Fruit fly (Drosophila melanogaster) whole organism, embryonic: ENCODE results near the gene CG5934.

Experiments used
- CG10565 ChIP-seq: fragments of 200-800 bp; sonication (Bioruptor generic); optimal IDR thresholded peaks from 3 replicates; lab custom pipeline; 2016; ENCODE audit warnings: missing biosample characterization, mild to moderate bottlenecking, missing genetic modification characterization
- CG10654 ChIP-seq: fragments of 200-800 bp; sonication (Bioruptor generic); optimal IDR thresholded peaks from 2 replicates; lab custom pipeline; 2016; ENCODE audit warnings: missing biosample characterization, missing genetic modification characterization
- CG11696 ChIP-seq: fragments of 200-800 bp; sonication (Bioruptor generic); IDR thresholded peaks from 2 replicates; pipeline ENCODE4 v1.3.6; 2022; ENCODE audit warnings: missing biosample characterization, missing genetic modification characterization
- CG12155 ChIP-seq: fragments of 200-800 bp; sonication (Bioruptor generic); optimal IDR thresholded peaks from 3 replicates; lab custom pipeline; 2016; ENCODE audit warnings: missing biosample characterization, missing genetic modification characterization
- CG13424 ChIP-seq: fragments of 200-800 bp; sonication (Bioruptor generic); optimal IDR thresholded peaks from 2 replicates; lab custom pipeline; 2019; ENCODE audit warnings: missing biosample characterization, mild to moderate bottlenecking, missing genetic modification characterization, moderate library complexity
- CG14965 ChIP-seq: fragments of 200-800 bp; sonication (Bioruptor generic); optimal IDR thresholded peaks from 2 replicates; lab custom pipeline; 2016; ENCODE audit warnings: missing biosample characterization, missing genetic modification characterization, borderline replicate concordance
- CG15479 ChIP-seq: fragments of 200-800 bp; sonication (Bioruptor generic); optimal IDR thresholded peaks from 3 replicates; lab custom pipeline; 2019; ENCODE audit warnings: missing biosample characterization, mild to moderate bottlenecking, missing genetic modification characterization, moderate library complexity
- CG18262 ChIP-seq: fragments of 200-800 bp; optimal IDR thresholded peaks from 3 replicates; lab custom pipeline; 2019; ENCODE audit warnings: missing biosample characterization, mild to moderate bottlenecking, missing genetic modification characterization, moderate library complexity
- CG2202 ChIP-seq: fragments of 200-800 bp; sonication (Bioruptor generic); optimal IDR thresholded peaks from 2 replicates; lab custom pipeline; 2018; ENCODE audit warnings: missing biosample characterization, mild to moderate bottlenecking, missing genetic modification characterization
- CG2678 ChIP-seq: fragments of 200-800 bp; sonication (Bioruptor generic); optimal IDR thresholded peaks from 3 replicates; lab custom pipeline; 2019; ENCODE audit warnings: missing biosample characterization, mild to moderate bottlenecking, missing genetic modification characterization, moderate library complexity
- CG2712 ChIP-seq: fragments of 200-800 bp; optimal IDR thresholded peaks from 3 replicates; lab custom pipeline; 2019; ENCODE audit warnings: missing biosample characterization, mild to moderate bottlenecking, missing genetic modification characterization, moderate library complexity
- CG3065 ChIP-seq: fragments of 200-800 bp; sonication (Bioruptor generic); optimal IDR thresholded peaks from 2 replicates; lab custom pipeline; 2016; ENCODE audit warnings: missing biosample characterization, missing genetic modification characterization
- CG31388 ChIP-seq: fragments of 200-800 bp; sonication (Bioruptor generic); optimal IDR thresholded peaks from 2 replicates; lab custom pipeline; 2016; ENCODE audit warnings: missing biosample characterization, missing genetic modification characterization
- CG3163 ChIP-seq: fragments of 200-800 bp; sonication (Bioruptor generic); optimal IDR thresholded peaks from 3 replicates; lab custom pipeline; 2016; ENCODE audit warnings: missing biosample characterization, missing genetic modification characterization
- CG4424 ChIP-seq: fragments of 200-800 bp; sonication (Bioruptor generic); optimal IDR thresholded peaks from 3 replicates; lab custom pipeline; 2016; ENCODE audit warnings: missing biosample characterization, missing genetic modification characterization
- CG4820 ChIP-seq: fragments of 200-800 bp; sonication (Bioruptor generic); optimal IDR thresholded peaks from 3 replicates; lab custom pipeline; 2016; ENCODE audit warnings: missing biosample characterization, missing genetic modification characterization
- CG7745 ChIP-seq: fragments of 200-800 bp; sonication (Bioruptor generic); optimal IDR thresholded peaks from 2 replicates; lab custom pipeline; 2018; ENCODE audit warnings: missing biosample characterization, mild to moderate bottlenecking, missing genetic modification characterization, moderate library complexity
- CG9437 ChIP-seq: fragments of 200-800 bp; sonication (Bioruptor generic); optimal IDR thresholded peaks from 2 replicates; lab custom pipeline; 2018; ENCODE audit warnings: missing biosample characterization, mild to moderate bottlenecking, missing genetic modification characterization
- CkIIα-i1 ChIP-seq: fragments of 200-800 bp; sonication (Bioruptor generic); IDR thresholded peaks from 2 replicates; pipeline ENCODE4 v1.3.6; 2022; ENCODE audit warnings: missing biosample characterization, missing genetic modification characterization
- CoRest ChIP-seq: fragments of 200-800 bp; sonication (Bioruptor generic); optimal IDR thresholded peaks from 3 replicates; lab custom pipeline; 2018; ENCODE audit warnings: missing biosample characterization, mild to moderate bottlenecking, missing genetic modification characterization, moderate library complexity
- CrebB ChIP-seq: fragments of 200-800 bp; sonication (Bioruptor generic); optimal IDR thresholded peaks from 3 replicates; lab custom pipeline; 2018; ENCODE audit warnings: missing biosample characterization, mild to moderate bottlenecking, missing genetic modification characterization
- Doc3 ChIP-seq: fragments of 200-800 bp; sonication (Bioruptor generic); IDR thresholded peaks from 3 replicates; pipeline ENCODE4 v1.3.6; 2022; ENCODE audit warnings: missing biosample characterization, missing genetic modification characterization; ENCODE audit not compliant: partially characterized antibody
- Dref ChIP-seq: fragments of 200-800 bp; sonication (Bioruptor generic); IDR thresholded peaks from 2 replicates; pipeline ENCODE4 v1.3.6; 2022; ENCODE audit warnings: missing biosample characterization, missing genetic modification characterization
- H15 ChIP-seq: fragments of 200-800 bp; sonication (Bioruptor generic); IDR thresholded peaks from 3 replicates; pipeline ENCODE4 v1.3.6; 2022; ENCODE audit warnings: missing biosample characterization, missing genetic modification characterization
- HmgZ ChIP-seq: fragments of 200-800 bp; sonication (Bioruptor generic); optimal IDR thresholded peaks from 2 replicates; lab custom pipeline; 2018; ENCODE audit warnings: missing biosample characterization, mild to moderate bottlenecking, missing genetic modification characterization
- Neu2 ChIP-seq: fragments of 200-800 bp; sonication (Bioruptor generic); optimal IDR thresholded peaks from 3 replicates; lab custom pipeline; 2016; ENCODE audit warnings: missing biosample characterization, missing genetic modification characterization, borderline replicate concordance
- Side ChIP-seq: fragments of 200-800 bp; sonication (Bioruptor generic); optimal IDR thresholded peaks from 2 replicates; lab custom pipeline; 2016; ENCODE audit warnings: missing biosample characterization, missing genetic modification characterization
- Sin3A ChIP-seq: fragments of >200 bp; optimal IDR thresholded peaks from 2 replicates; lab custom pipeline; 2018
- Sox102F ChIP-seq: fragments of 200-800 bp; sonication (Bioruptor generic); optimal IDR thresholded peaks from 2 replicates; lab custom pipeline; 2018; ENCODE audit warnings: missing biosample characterization, mild to moderate bottlenecking, missing genetic modification characterization, moderate library complexity
- amos ChIP-seq: fragments of 200-800 bp; sonication (Bioruptor generic); IDR thresholded peaks from 2 replicates; pipeline ENCODE4 v1.3.6; 2022; ENCODE audit warnings: missing biosample characterization, missing genetic modification characterization; ENCODE audit not compliant: partially characterized antibody
- ap ChIP-seq: fragments of 200-800 bp; sonication (Bioruptor generic); IDR thresholded peaks from 2 replicates; pipeline ENCODE4 v1.3.6; 2022; ENCODE audit warnings: missing biosample characterization, missing genetic modification characterization
- ara ChIP-seq: fragments of 200-800 bp; sonication (Bioruptor generic); IDR thresholded peaks from 2 replicates; pipeline ENCODE4 v1.3.6; 2022; ENCODE audit warnings: missing biosample characterization, missing genetic modification characterization
- br ChIP-seq: fragments of >200 bp; optimal IDR thresholded peaks from 2 replicates; lab custom pipeline; 2017
- danr ChIP-seq: fragments of 200-800 bp; sonication (Bioruptor generic); IDR thresholded peaks from 2 replicates; pipeline ENCODE4 v1.3.6; 2022; ENCODE audit warnings: missing biosample characterization, missing genetic modification characterization
- disco-r ChIP-seq: fragments of 200-800 bp; sonication (Bioruptor generic); optimal IDR thresholded peaks from 2 replicates; lab custom pipeline; 2016; ENCODE audit warnings: missing biosample characterization, missing genetic modification characterization
- en ChIP-seq: fragments of 200-800 bp; sonication (Bioruptor generic); optimal IDR thresholded peaks from 2 replicates; lab custom pipeline; 2016; ENCODE audit warnings: missing biosample characterization, missing genetic modification characterization
- gsb ChIP-seq: fragments of 200-800 bp; sonication (Bioruptor generic); IDR thresholded peaks from 2 replicates; pipeline ENCODE4 v1.3.6; 2022; ENCODE audit warnings: missing biosample characterization, missing genetic modification characterization
- hb ChIP-seq: fragments of 200-800 bp; sonication (Bioruptor generic); IDR thresholded peaks from 3 replicates; pipeline ENCODE4 v1.3.6; 2022; ENCODE audit warnings: missing biosample characterization, missing genetic modification characterization; ENCODE audit not compliant: partially characterized antibody
- jumu ChIP-seq: fragments of 200-800 bp; sonication (Bioruptor generic); optimal IDR thresholded peaks from 3 replicates; lab custom pipeline; 2016; ENCODE audit warnings: missing biosample characterization, missing genetic modification characterization
- knrl ChIP-seq: fragments of 200-800 bp; sonication (Bioruptor generic); IDR thresholded peaks from 3 replicates; pipeline ENCODE4 v1.3.6; 2022; ENCODE audit warnings: missing biosample characterization, missing genetic modification characterization; ENCODE audit not compliant: partially characterized antibody
- lmd ChIP-seq: fragments of 200-800 bp; sonication (Bioruptor generic); IDR thresholded peaks from 2 replicates; pipeline ENCODE4 v1.3.6; 2022; ENCODE audit warnings: missing biosample characterization, missing genetic modification characterization
- maf-S ChIP-seq: fragments of 200-800 bp; sonication (Bioruptor generic); optimal IDR thresholded peaks from 2 replicates; lab custom pipeline; 2016; ENCODE audit warnings: missing biosample characterization, missing genetic modification characterization
- odd ChIP-seq: fragments of 200-800 bp; sonication (Bioruptor generic); optimal IDR thresholded peaks from 2 replicates; lab custom pipeline; 2017; ENCODE audit warnings: missing biosample characterization, mild to moderate bottlenecking, missing genetic modification characterization
- peb ChIP-seq: fragments of 200-800 bp; sonication (Bioruptor generic); IDR thresholded peaks from 2 replicates; pipeline ENCODE4 v1.3.6; 2022; ENCODE audit warnings: missing biosample characterization, missing genetic modification characterization
- pnt ChIP-seq: fragments of 200-800 bp; sonication (Bioruptor generic); optimal IDR thresholded peaks from 3 replicates; lab custom pipeline; 2016; ENCODE audit warnings: missing biosample characterization, missing genetic modification characterization
- sim ChIP-seq: fragments of 200-800 bp; sonication (Bioruptor generic); IDR thresholded peaks from 2 replicates; pipeline ENCODE4 v1.3.6; 2022; ENCODE audit warnings: missing biosample characterization, missing genetic modification characterization
- sna ChIP-seq: fragments of 200-800 bp; sonication (Bioruptor generic); IDR thresholded peaks from 2 replicates; pipeline ENCODE4 v1.3.6; 2022; ENCODE audit warnings: missing biosample characterization, missing genetic modification characterization; ENCODE audit not compliant: partially characterized antibody
- so ChIP-seq: fragments of 200-800 bp; sonication (Bioruptor generic); IDR thresholded peaks from 3 replicates; pipeline ENCODE4 v1.3.6; 2022; ENCODE audit warnings: missing biosample characterization, missing genetic modification characterization
- tgo ChIP-seq: fragments of 200-800 bp; sonication (Bioruptor generic); IDR thresholded peaks from 3 replicates; pipeline ENCODE4 v1.3.6; 2022; ENCODE audit warnings: missing biosample characterization, missing genetic modification characterization
- ttk ChIP-seq: fragments of 200-800 bp; sonication (Bioruptor generic); IDR thresholded peaks from 2 replicates; pipeline ENCODE4 v2.1.2; 2022; ENCODE audit warnings: missing biosample characterization, missing genetic modification characterization

CG5934 gene

dm6 chr3R:27238438-27239301 lies 34.8 kb upstream of the CG5934 start, which contains the start of the genes CG31064 and PolA2 (continued):
- TF ChIP-seq CrebB (tag; lab: Kevin White, UChicago) (peak; percentile 42), CG18262 (no peak), CkIIα-i1 (GFP tag; lab: Robert Waterston, UW) (no peak), ttk (GFP tag; lab: Robert Waterston, UW) (no peak), tgo (GFP tag; lab: Robert Waterston, UW) (no peak), sim (no peak), HmgZ (tag; lab: Kevin White, UChicago) (peak; percentile 71), hb (GFP tag; lab: Robert Waterston, UW) (peak; percentile 89), gsb (GFP tag; lab: Robert Waterston, UW) (no peak), CG3065 (GFP tag; lab: Kevin White, UChicago) (no peak), CG7745 (tag; lab: Kevin White, UChicago) (no peak), en (GFP tag; lab: Kevin White, UChicago) (no peak), Dref (peak; percentile 98), CG4424 (GFP tag; lab: Kevin White, UChicago) (no peak), CG11696 (no peak), odd (GFP tag; lab: Kevin White, UChicago) (no peak), ara (GFP tag; lab: Robert Waterston, UW) (0 out of 2 replicates have a peak, but pooled peaks have one; percentile 35), CG31388 (no peak), br (lab: Kevin White, UChicago) (no peak), danr (GFP tag; lab: Robert Waterston, UW) (no peak), sna (GFP tag; lab: Robert Waterston, UW) (peak; percentile 73; the same call in 1 of the 2 replicates), CG2202 (tag; lab: Kevin White, UChicago) (no peak), CG2678 (tag; lab: Kevin White, UChicago) (no peak), so (GFP tag; lab: Robert Waterston, UW) (no peak), CG14965 (no peak), pnt (GFP tag; lab: Kevin White, UChicago) (no peak), CG10565 (GFP tag; lab: Kevin White, UChicago) (no peak), peb (GFP tag; lab: Robert Waterston, UW) (no peak), CG2712 (tag; lab: Kevin White, UChicago) (peak; percentile 43), Sin3A (lab: Kevin White, UChicago) (peak; percentile 66), knrl (GFP tag; lab: Robert Waterston, UW) (peak; percentile 58; the same call in 2 of the 3 replicates), Sox102F (GFP tag; lab: Kevin White, UChicago) (no peak), disco-r (GFP tag; lab: Kevin White, UChicago) (no peak), maf-S (GFP tag; lab: Kevin White, UChicago) (no peak), ap (no peak), Neu2 (no peak), amos (peak; percentile 81), CG9437 (GFP tag; lab: Kevin White, UChicago) (no peak), Doc3 (peak; percentile 70), CG3163 (GFP tag; lab: Kevin White, UChicago) (no peak), Side (no peak), CG13424 (tag; lab: Kevin White, UChicago) (peak; percentile 6), CG12155 (GFP tag; lab: Kevin White, UChicago) (peak; percentile 8), H15 (GFP tag; lab: Robert Waterston, UW) (no peak), CG15479 (no peak), CG4820 (GFP tag; lab: Kevin White, UChicago) (no peak), CoRest (tag; lab: Kevin White, UChicago) (peak; percentile 22), jumu (GFP tag; lab: Kevin White, UChicago) (peak; percentile 34), CG10654 (GFP tag; lab: Kevin White, UChicago) (no peak), lmd (no peak)
